Fruit fly (Drosophila melanogaster) whole organism, adult: ENCODE measurements around the gene Cad96Ca.

Source experiments
- CG11617 ChIP-seq: fragments of 200-800 bp; sonication (Bioruptor generic); optimal IDR thresholded peaks from 2 replicates; lab custom pipeline; 2017; ENCODE audit warnings: mild to moderate bottlenecking, missing biosample characterization, missing genetic modification reagents, missing genetic modification characterization
- CG12768 ChIP-seq: fragments of 200-800 bp; sonication (Bioruptor generic); optimal IDR thresholded peaks from 2 replicates; lab custom pipeline; 2017; ENCODE audit warnings: missing biosample characterization, missing genetic modification characterization, mild to moderate bottlenecking, moderate library complexity, missing genetic modification reagents
- CG14711 ChIP-seq: fragments of 200-800 bp; sonication (Bioruptor generic); optimal IDR thresholded peaks from 2 replicates; lab custom pipeline; 2018; ENCODE audit warnings: missing biosample characterization, mild to moderate bottlenecking, missing genetic modification characterization, moderate library complexity
- CG1620 ChIP-seq: fragments of 200-800 bp; sonication (Bioruptor generic); optimal IDR thresholded peaks from 2 replicates; lab custom pipeline; 2016; ENCODE audit warnings: missing biosample characterization, missing genetic modification characterization
- CG7045 ChIP-seq: fragments of 200-800 bp; sonication (Bioruptor generic); optimal IDR thresholded peaks from 2 replicates; lab custom pipeline; 2017; ENCODE audit warnings: missing biosample characterization, mild to moderate bottlenecking, missing genetic modification characterization
- CG7101 ChIP-seq: fragments of 200-800 bp; sonication (Bioruptor generic); optimal IDR thresholded peaks from 2 replicates; lab custom pipeline; 2018; ENCODE audit warnings: missing biosample characterization, mild to moderate bottlenecking, missing genetic modification characterization, moderate library complexity
- Clk ChIP-seq: fragments of 200-800 bp; sonication (Bioruptor generic); optimal IDR thresholded peaks from 2 replicates; lab custom pipeline; 2017; ENCODE audit warnings: missing biosample characterization, missing genetic modification characterization
- Hr96 ChIP-seq: fragments of 200-800 bp; sonication (Bioruptor generic); optimal IDR thresholded peaks from 2 replicates; lab custom pipeline; 2016; ENCODE audit warnings: missing biosample characterization, missing genetic modification characterization
- bab1 ChIP-seq: fragments of 200-800 bp; sonication (Bioruptor generic); optimal IDR thresholded peaks from 3 replicates; lab custom pipeline; 2019; ENCODE audit warnings: missing biosample characterization, mild to moderate bottlenecking, missing genetic modification characterization, moderate library complexity
- cic ChIP-seq: fragments of 200-800 bp; sonication (Bioruptor generic); optimal IDR thresholded peaks from 2 replicates; lab custom pipeline; 2017; ENCODE audit warnings: missing biosample characterization, mild to moderate bottlenecking, missing genetic modification characterization, moderate library complexity
- cnc ChIP-seq, 2 experiments: fragments of >200 bp; optimal IDR thresholded peaks; 2 replicates each; lab custom pipeline; 2017
- kay ChIP-seq: fragments of 200-800 bp; sonication (Bioruptor generic); peaks from one replicate; lab custom pipeline; 2016; ENCODE audit warnings: missing biosample characterization, missing genetic modification characterization, borderline replicate concordance
- ovo ChIP-seq: fragments of 200-800 bp; sonication (Bioruptor generic); optimal IDR thresholded peaks from 2 replicates; lab custom pipeline; 2016; ENCODE audit warnings: missing biosample characterization, missing genetic modification characterization

DNA sequence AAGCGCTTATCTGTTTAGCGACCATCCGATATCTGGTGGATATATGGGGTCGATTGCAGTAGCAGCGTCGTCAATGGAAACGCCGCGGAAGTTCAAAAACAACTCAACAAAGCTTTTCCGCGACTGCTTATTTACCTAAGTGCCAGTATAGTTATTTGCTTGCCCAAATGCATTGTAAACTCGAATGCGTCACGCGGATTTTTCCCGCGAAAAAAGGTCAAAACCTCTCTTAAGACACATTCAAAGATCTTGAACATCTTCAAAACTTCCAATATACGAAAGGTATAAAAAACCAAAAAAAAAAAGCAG is 638 bp upstream of the Cad96Ca start:
- TF ChIP-seq CG1620 (GFP tag; lab: Kevin White, UChicago) (no peak), CG14711 (tag; lab: Kevin White, UChicago) (no peak), kay (GFP tag; lab: Kevin White, UChicago) (no peak), cnc (optimal IDR thresholded peaks at IDR 0.05; lab: Kevin White, UChicago) (no peak), Hr96 (no peak), ovo (GFP tag; lab: Kevin White, UChicago) (peak; percentile 12), Clk (GFP tag; lab: Kevin White, UChicago) (no peak), cic (GFP tag; lab: Kevin White, UChicago) (no peak), CG11617 (GFP tag; lab: Kevin White, UChicago) (no peak), CG7045 (no peak), CG7101 (tag; lab: Kevin White, UChicago) (no peak), bab1 (GFP tag; lab: Kevin White, UChicago) (no peak), CG12768 (no peak)
